Worm (Caenorhabditis elegans) whole organism, L4 larva: ENCODE measurements around the gene acs-3.
A peak's percentile ranks its signal among the peaks of the same experiment; 100 is the strongest.

Experiments used
- D1046.2 ChIP-seq: fragments of 200-800 bp; sonication (Bioruptor generic); IDR thresholded peaks from 2 replicates; pipeline ENCODE4 v1.3.6; 2022; ENCODE audit warnings: missing genetic modification characterization, missing compliant biosample characterization
- F26F4.8 ChIP-seq: fragments of 200-800 bp; sonication (Bioruptor generic); conservative IDR thresholded peaks from 2 replicates; pipeline ENCODE4 v1.3.6; 2022; ENCODE audit warnings: missing genetic modification characterization, missing compliant biosample characterization
- F37D6.2 ChIP-seq: sonication (generic microtip); optimal IDR thresholded peaks from 2 replicates; lab custom pipeline; 2016; ENCODE audit warnings: mild to moderate bottlenecking, missing genetic modification characterization, missing compliant biosample characterization
- F49E8.2 ChIP-seq: sonication (generic microtip); optimal IDR thresholded peaks from 2 replicates; lab custom pipeline; 2016; ENCODE audit warnings: missing compliant biosample characterization, mild to moderate bottlenecking, missing genetic modification characterization, borderline replicate concordance
- Y48G9A.11 ChIP-seq: fragments of 200-800 bp; sonication (Bioruptor generic); IDR thresholded peaks from 2 replicates; pipeline ENCODE4 v1.3.6; 2022; ENCODE audit warnings: missing genetic modification reagents, missing genetic modification characterization, missing compliant biosample characterization
- Y5F2A.4 ChIP-seq: fragments of 200-800 bp; sonication (Bioruptor generic); optimal IDR thresholded peaks from 2 replicates; lab custom pipeline; 2018; ENCODE audit warnings: mild to moderate bottlenecking, missing genetic modification characterization, missing compliant biosample characterization
- Y75B8A.6 ChIP-seq: fragments of 200-800 bp; sonication (Bioruptor generic); IDR thresholded peaks from 2 replicates; pipeline ENCODE4 v1.3.6; 2022; ENCODE audit warnings: missing genetic modification reagents, missing genetic modification characterization, missing compliant biosample characterization
- ZK546.5 ChIP-seq, 2 experiments: sonication (generic microtip); optimal IDR thresholded peaks; 2 replicates each; lab custom pipeline; 2017; ENCODE audit warnings: missing biosample characterization in 2 of 2, missing genetic modification characterization in 2 of 2
- ama-1 ChIP-seq: fragments of 150-350 bp; optimal IDR thresholded peaks from 2 replicates; lab custom pipeline; 2014; ENCODE audit warnings: inconsistent platforms, mixed read lengths
- attf-4 ChIP-seq: sonication (generic microtip); optimal IDR thresholded peaks from 3 replicates; lab custom pipeline; 2017; ENCODE audit warnings: missing biosample characterization, missing genetic modification characterization
- ceh-20 ChIP-seq: fragments of 200-800 bp; sonication (Bioruptor generic); IDR thresholded peaks from 2 replicates; pipeline ENCODE4 v1.3.6; 2022; ENCODE audit warnings: missing genetic modification reagents, missing genetic modification characterization, missing compliant biosample characterization
- ceh-32 ChIP-seq: sonication (generic microtip); optimal IDR thresholded peaks from 2 replicates; lab custom pipeline; 2016; ENCODE audit warnings: mild to moderate bottlenecking, missing genetic modification characterization, missing compliant biosample characterization; ENCODE audit not compliant: poor library complexity
- ceh-44 ChIP-seq: fragments of 200-800 bp; sonication (Bioruptor generic); IDR thresholded peaks from 2 replicates; pipeline ENCODE4 v1.3.6; 2022; ENCODE audit warnings: missing genetic modification reagents, missing genetic modification characterization, missing compliant biosample characterization
- ces-1 ChIP-seq: fragments of 150-350 bp; sonication (generic microtip); optimal IDR thresholded peaks from 4 replicates; lab custom pipeline; 2014; ENCODE audit warnings: missing biosample characterization, missing genetic modification reagents, missing genetic modification characterization
- daf-12 ChIP-seq: fragments of 150-350 bp; optimal IDR thresholded peaks from 2 replicates; lab custom pipeline; 2014; ENCODE audit warnings: missing biosample characterization, missing genetic modification reagents, missing genetic modification characterization
- daf-16 ChIP-seq, 3 experiments: sonication (generic microtip); optimal IDR thresholded peaks; 2 replicates each; lab custom pipeline; 2016 to 2017; ENCODE audit warnings: missing genetic modification characterization in 3 of 3, missing genetic modification reagents in 3 of 3, mild to moderate bottlenecking in 2 of 3, missing compliant biosample characterization in 2 of 3, missing biosample characterization in 1 of 3, moderate library complexity in 1 of 3
- daf-19 ChIP-seq: fragments of 200-800 bp; sonication (Bioruptor generic); conservative IDR thresholded peaks from 2 replicates; pipeline ENCODE4 v1.3.6; 2022; ENCODE audit warnings: missing genetic modification characterization, missing compliant biosample characterization
- daf-8 ChIP-seq: fragments of 200-800 bp; sonication (Bioruptor generic); IDR thresholded peaks from 2 replicates; pipeline ENCODE4 v1.3.6; 2022; ENCODE audit warnings: missing genetic modification characterization, missing compliant biosample characterization
- dmd-8 ChIP-seq: fragments of 200-800 bp; sonication (Bioruptor generic); IDR thresholded peaks from 2 replicates; pipeline ENCODE4 v1.3.6; 2022; ENCODE audit warnings: missing genetic modification characterization, missing compliant biosample characterization
- dpl-1 ChIP-seq: fragments of 150-350 bp; optimal IDR thresholded peaks from 2 replicates; lab custom pipeline; 2014; ENCODE audit warnings: missing biosample characterization, missing genetic modification reagents, missing genetic modification characterization
- duxl-1 ChIP-seq: sonication (generic microtip); optimal IDR thresholded peaks from 2 replicates; lab custom pipeline; 2016; ENCODE audit warnings: mild to moderate bottlenecking, missing genetic modification characterization, moderate library complexity, missing compliant biosample characterization; ENCODE audit not compliant: poor library complexity
- dve-1 ChIP-seq: sonication (generic microtip); optimal IDR thresholded peaks from 2 replicates; lab custom pipeline; 2017; ENCODE audit warnings: antibody characterized with exemption, mild to moderate bottlenecking, missing genetic modification characterization, missing compliant biosample characterization; ENCODE audit not compliant: insufficient read depth
- egl-43 ChIP-seq: fragments of 200-800 bp; sonication (Bioruptor generic); IDR thresholded peaks from 2 replicates; pipeline ENCODE4 v1.3.6; 2022; ENCODE audit warnings: missing genetic modification reagents, missing genetic modification characterization, missing compliant biosample characterization
- fkh-10 ChIP-seq: fragments of 150-350 bp; optimal IDR thresholded peaks from 2 replicates; lab custom pipeline; 2014; ENCODE audit warnings: missing biosample characterization, missing genetic modification reagents, missing genetic modification characterization
- hlh-11 ChIP-seq: fragments of 200-800 bp; sonication (Bioruptor generic); optimal IDR thresholded peaks from 2 replicates; lab custom pipeline; 2018; ENCODE audit warnings: mild to moderate bottlenecking, missing genetic modification characterization, missing compliant biosample characterization
- hmg-1.1 ChIP-seq: fragments of 200-800 bp; sonication (Bioruptor generic); IDR thresholded peaks from 2 replicates; pipeline ENCODE4 v1.3.6; 2022; ENCODE audit warnings: missing genetic modification reagents, missing genetic modification characterization, missing compliant biosample characterization
- lim-7 ChIP-seq: fragments of 200-800 bp; sonication (Bioruptor generic); IDR thresholded peaks from 2 replicates; pipeline ENCODE4 v1.3.6; 2022; ENCODE audit warnings: missing genetic modification characterization, missing compliant biosample characterization
- lin-1 ChIP-seq: fragments of 200-800 bp; sonication (Bioruptor generic); IDR thresholded peaks from 2 replicates; pipeline ENCODE4 v1.3.6; 2022; ENCODE audit warnings: missing genetic modification reagents, missing genetic modification characterization, missing compliant biosample characterization
- lin-13 ChIP-seq: fragments of 150-350 bp; optimal IDR thresholded peaks from 2 replicates; lab custom pipeline; 2014; ENCODE audit warnings: missing biosample characterization, missing genetic modification reagents, missing genetic modification characterization
- lin-29 ChIP-seq: fragments of 200-800 bp; sonication (Bioruptor generic); IDR thresholded peaks from 2 replicates; pipeline ENCODE4 v1.3.6; 2022; ENCODE audit warnings: missing genetic modification reagents, missing genetic modification characterization, missing compliant biosample characterization
- madf-9 ChIP-seq: fragments of 200-800 bp; sonication (Bioruptor generic); conservative IDR thresholded peaks from 2 replicates; pipeline ENCODE4 v1.3.6; 2022; ENCODE audit warnings: missing genetic modification reagents, missing genetic modification characterization, missing compliant biosample characterization
- mdt-29 ChIP-seq: fragments of 200-800 bp; sonication (Bioruptor generic); IDR thresholded peaks from 2 replicates; pipeline ENCODE4 v1.3.6; 2022; ENCODE audit warnings: missing genetic modification reagents, missing genetic modification characterization, missing compliant biosample characterization
- mes-2 ChIP-seq: sonication (generic microtip); optimal IDR thresholded peaks from 2 replicates; lab custom pipeline; 2016; ENCODE audit warnings: missing genotype, mild to moderate bottlenecking, missing genetic modification characterization, missing compliant biosample characterization; ENCODE audit not compliant: poor library complexity, severe bottlenecking
- nhr-10 ChIP-seq: fragments of 150-350 bp; optimal IDR thresholded peaks from 2 replicates; lab custom pipeline; 2014; ENCODE audit warnings: missing biosample characterization, missing genetic modification characterization
- nhr-102 ChIP-seq: sonication (generic microtip); optimal IDR thresholded peaks from 2 replicates; lab custom pipeline; 2016; ENCODE audit warnings: mild to moderate bottlenecking, missing genetic modification characterization, moderate library complexity, missing compliant biosample characterization
- nhr-11 ChIP-seq: fragments of 150-350 bp; optimal IDR thresholded peaks from 2 replicates; lab custom pipeline; 2014; ENCODE audit warnings: missing biosample characterization, missing genetic modification characterization
- nhr-111 ChIP-seq: fragments of 200-800 bp; sonication (Bioruptor generic); optimal IDR thresholded peaks from 2 replicates; lab custom pipeline; 2018; ENCODE audit warnings: mild to moderate bottlenecking, missing genetic modification characterization, missing compliant biosample characterization
- nhr-28 ChIP-seq: fragments of 150-350 bp; optimal IDR thresholded peaks from 2 replicates; lab custom pipeline; 2014; ENCODE audit warnings: missing biosample characterization, missing genetic modification characterization
- php-3 ChIP-seq: fragments of 200-800 bp; sonication (Bioruptor generic); IDR thresholded peaks from 2 replicates; pipeline ENCODE4 v1.3.6; 2022; ENCODE audit warnings: missing genetic modification reagents, missing genetic modification characterization, missing compliant biosample characterization
- rbr-2 ChIP-seq: sonication (generic microtip); optimal IDR thresholded peaks from 2 replicates; lab custom pipeline; 2016; ENCODE audit warnings: missing genotype, missing genetic modification characterization, missing compliant biosample characterization
- saeg-2 ChIP-seq: fragments of 200-800 bp; sonication (Bioruptor generic); IDR thresholded peaks from 2 replicates; pipeline ENCODE4 v1.3.6; 2022; ENCODE audit warnings: missing genetic modification reagents, missing genetic modification characterization, missing compliant biosample characterization
- sdz-12 ChIP-seq: fragments of 200-800 bp; sonication (Bioruptor generic); optimal IDR thresholded peaks from 2 replicates; lab custom pipeline; 2018; ENCODE audit warnings: mild to moderate bottlenecking, missing genetic modification characterization, missing compliant biosample characterization
- snpc-1.2 ChIP-seq: fragments of 200-800 bp; sonication (Bioruptor generic); IDR thresholded peaks from 2 replicates; pipeline ENCODE4 v1.3.6; 2022; ENCODE audit warnings: missing genetic modification reagents, missing genetic modification characterization, missing compliant biosample characterization
- snpc-4 ChIP-seq: fragments of 150-350 bp; optimal IDR thresholded peaks from 2 replicates; lab custom pipeline; 2014; ENCODE audit warnings: missing biosample characterization, missing genetic modification characterization
- spr-3 ChIP-seq: fragments of 200-800 bp; sonication (Bioruptor generic); optimal IDR thresholded peaks from 2 replicates; lab custom pipeline; 2018; ENCODE audit warnings: mild to moderate bottlenecking, missing genetic modification characterization, missing compliant biosample characterization
- tag-97 ChIP-seq: fragments of 200-800 bp; sonication (Bioruptor generic); IDR thresholded peaks from 2 replicates; pipeline ENCODE4 v1.3.6; 2022; ENCODE audit warnings: missing genetic modification characterization, missing compliant biosample characterization
- vab-7 ChIP-seq: fragments of 200-800 bp; sonication (Bioruptor generic); IDR thresholded peaks from 2 replicates; pipeline ENCODE4 v1.3.6; 2022; ENCODE audit warnings: missing genetic modification reagents, missing genetic modification characterization, missing compliant biosample characterization
- zag-1 ChIP-seq: fragments of 150-350 bp; optimal IDR thresholded peaks from 2 replicates; lab custom pipeline; 2014; ENCODE audit warnings: missing biosample characterization, missing genetic modification characterization
- ztf-7 ChIP-seq: fragments of 150-350 bp; optimal IDR thresholded peaks from 2 replicates; lab custom pipeline; 2014; ENCODE audit warnings: missing biosample characterization, missing genetic modification characterization

acs-3 gene

ce11 chrV:1998358-1998757 is 29.0 kb downstream of the acs-3 start:
- no peak for TF ChIP-seq lin-29 (GFP tag; lab: Robert Waterston, UW)
- TF ChIP-seq php-3 = peak; percentile 74
- no peak for TF ChIP-seq zag-1 (tag; lab: Kevin White, UChicago)
- no peak for TF ChIP-seq daf-16 (GFP tag; optimal IDR thresholded peaks at IDR 0.05; lab: Kevin White, UChicago)
- peak; percentile 63 for TF ChIP-seq daf-16 (tag; optimal IDR thresholded peaks at IDR 0.05; lab: Kevin White, UChicago)
- no peak for TF ChIP-seq D1046.2 (GFP tag; lab: Robert Waterston, UW)
- TF ChIP-seq F49E8.2 (tag; lab: Kevin White, UChicago) = no peak
- no peak for TF ChIP-seq lim-7 (GFP tag; lab: Robert Waterston, UW)
- TF ChIP-seq daf-12 (tag; lab: Kevin White, UChicago) = no peak
- TF ChIP-seq ceh-44 (GFP tag; lab: Robert Waterston, UW) = no peak
- TF ChIP-seq tag-97 (GFP tag; lab: Robert Waterston, UW) = no peak
- TF ChIP-seq F37D6.2 (tag; lab: Kevin White, UChicago) = no peak
- no peak for TF ChIP-seq snpc-4 (tag; lab: Kevin White, UChicago)
- TF ChIP-seq Y5F2A.4 (GFP tag; lab: Kevin White, UChicago) = no peak
- TF ChIP-seq egl-43 (GFP tag; lab: Robert Waterston, UW) = no peak
- no peak for TF ChIP-seq daf-8
- TF ChIP-seq F26F4.8 (GFP tag; lab: Robert Waterston, UW) = no peak
- TF ChIP-seq ceh-32 (tag; lab: Kevin White, UChicago) = no peak
- no peak for TF ChIP-seq mes-2
- TF ChIP-seq hmg-1.1 = no peak
- TF ChIP-seq ztf-7 (tag; lab: Kevin White, UChicago) = no peak
- no peak for TF ChIP-seq snpc-1.2
- peak; percentile 22 for TF ChIP-seq nhr-28 (tag; lab: Kevin White, UChicago)

ce11 chrV:1999531-2000094 is 30.3 kb downstream of the acs-3 start, which contains the start of gene alh-5:
TSS of gene alh-5 (minus strand) at chrV:1999581.
- no peak for TF ChIP-seq ceh-20 (GFP tag; lab: Robert Waterston, UW)
- TF ChIP-seq nhr-102 (tag; lab: Kevin White, UChicago) = no peak
- TF ChIP-seq rbr-2 (tag; lab: Kevin White, UChicago) = no peak
- TF ChIP-seq duxl-1 (tag; lab: Kevin White, UChicago) = no peak
- TF ChIP-seq Y75B8A.6 = no peak
- TF ChIP-seq mdt-29 (GFP tag; lab: Robert Waterston, UW) = no peak
- no peak for TF ChIP-seq nhr-11 (tag; lab: Kevin White, UChicago)
- TF ChIP-seq lin-1 (GFP tag; lab: Robert Waterston, UW) = no peak
- TF ChIP-seq dve-1 = peak; percentile 58
- TF ChIP-seq ceh-44 (GFP tag; lab: Robert Waterston, UW) = no peak
- TF ChIP-seq vab-7 (GFP tag; lab: Robert Waterston, UW) = no peak
- TF ChIP-seq madf-9 (GFP tag; lab: Robert Waterston, UW) = no peak
- TF ChIP-seq daf-19 (GFP tag; lab: Robert Waterston, UW) = no peak
- TF ChIP-seq ama-1 (lab: Kevin White, UChicago) = no peak
- TF ChIP-seq daf-16 (GFP tag; optimal IDR thresholded peaks at IDR 0.05; lab: Kevin White, UChicago) = no peak
- TF ChIP-seq daf-16 (tag; optimal IDR thresholded peaks at IDR 0.05; lab: Kevin White, UChicago) = peak; percentile 86
- TF ChIP-seq fkh-10 (GFP tag; lab: Kevin White, UChicago) = no peak
- no peak for TF ChIP-seq saeg-2
- no peak for TF ChIP-seq spr-3
- TF ChIP-seq ces-1 (GFP tag; lab: Kevin White, UChicago) = no peak
- no peak for TF ChIP-seq nhr-10 (tag; lab: Kevin White, UChicago)
- TF ChIP-seq dpl-1 (GFP tag; lab: Kevin White, UChicago) = no peak
- no peak for TF ChIP-seq tag-97 (GFP tag; lab: Robert Waterston, UW)
- TF ChIP-seq dmd-8 (GFP tag; lab: Robert Waterston, UW) = no peak
- TF ChIP-seq attf-4 = no peak
- TF ChIP-seq sdz-12 = no peak
- TF ChIP-seq ZK546.5 (tag; optimal IDR thresholded peaks at IDR 0.05; lab: Kevin White, UChicago) = no peak
- TF ChIP-seq D1046.2 (GFP tag; lab: Robert Waterston, UW) = no peak
- no peak for TF ChIP-seq ceh-32 (tag; lab: Kevin White, UChicago)
- no peak for TF ChIP-seq lin-13
- no peak for TF ChIP-seq daf-8
- TF ChIP-seq zag-1 (tag; lab: Kevin White, UChicago) = no peak
- TF ChIP-seq nhr-111 (GFP tag; lab: Kevin White, UChicago) = no peak
- TF ChIP-seq Y48G9A.11 (GFP tag; lab: Robert Waterston, UW) = no peak
- TF ChIP-seq hlh-11 (tag; lab: Kevin White, UChicago) = peak; percentile 31
